Worm (Caenorhabditis elegans) whole organism, midembryonic: ENCODE data around the gene nspb-6.

Experiments
- T22C8.4 ChIP-seq: fragments of 200-800 bp; sonication (Bioruptor generic); IDR thresholded peaks from 2 replicates; pipeline ENCODE4 v1.3.6; 2022; ENCODE audit warnings: missing genetic modification characterization, missing compliant biosample characterization
- cog-1 ChIP-seq: sonication (generic microtip); optimal IDR thresholded peaks from 2 replicates; lab custom pipeline; 2016; ENCODE audit warnings: missing genetic modification characterization, missing compliant biosample characterization
- flt-1 ChIP-seq: fragments of 200-800 bp; sonication (Bioruptor generic); IDR thresholded peaks from 2 replicates; pipeline ENCODE4 v1.3.6; 2022; ENCODE audit warnings: missing genetic modification characterization, missing compliant biosample characterization
- klf-2 ChIP-seq: fragments of 200-800 bp; sonication (Bioruptor generic); conservative IDR thresholded peaks from 2 replicates; pipeline ENCODE4 v1.3.6; 2022; ENCODE audit warnings: missing genetic modification reagents, missing genetic modification characterization, missing compliant biosample characterization
- med-1 ChIP-seq: sonication (generic microtip); optimal IDR thresholded peaks from 2 replicates; lab custom pipeline; 2017; ENCODE audit warnings: missing genetic modification characterization, mild to moderate bottlenecking, missing compliant biosample characterization, antibody characterized with exemption, missing genetic modification reagents; ENCODE audit not compliant: insufficient read depth
- tab-1 ChIP-seq: fragments of 200-800 bp; sonication (Bioruptor generic); IDR thresholded peaks from 2 replicates; pipeline ENCODE4 v1.3.6; 2022; ENCODE audit warnings: missing genetic modification characterization, missing compliant biosample characterization
- ztf-23 ChIP-seq: fragments of 200-800 bp; sonication (Bioruptor generic); IDR thresholded peaks from 2 replicates; pipeline ENCODE4 v1.3.6; 2022; ENCODE audit warnings: missing genetic modification reagents, missing genetic modification characterization, missing compliant biosample characterization

ce11 chrIV:5869354-5869753, 25.9 kb upstream of the nspb-6 start:
- TF ChIP-seq ztf-23 (GFP tag; lab: Robert Waterston, UW), result no peak
- no peak for TF ChIP-seq flt-1 (GFP tag; lab: Robert Waterston, UW)
- no peak for TF ChIP-seq med-1 (GFP tag; lab: Kevin White, UChicago)
- TF ChIP-seq cog-1 (tag; lab: Kevin White, UChicago), result no peak
- TF ChIP-seq tab-1, result no peak
- TF ChIP-seq klf-2 (GFP tag; lab: Robert Waterston, UW), result no peak
- no peak for TF ChIP-seq T22C8.4 (GFP tag; lab: Robert Waterston, UW)
